Worm (Caenorhabditis elegans) whole organism, L3 larva: ENCODE data around the gene zfp-2.

Experiments used
- R02D3.7 ChIP-seq: fragments of 150-350 bp; optimal IDR thresholded peaks from 2 replicates; lab custom pipeline; 2014; ENCODE audit warnings: missing biosample characterization, missing genetic modification characterization
- ZK546.5 ChIP-seq: sonication (generic microtip); optimal IDR thresholded peaks from 2 replicates; lab custom pipeline; 2017; ENCODE audit warnings: missing biosample characterization, missing genetic modification characterization
- aly-2 ChIP-seq: fragments of 150-350 bp; optimal IDR thresholded peaks from 2 replicates; lab custom pipeline; 2014; ENCODE audit warnings: missing biosample characterization, missing genetic modification characterization
- ama-1 ChIP-seq: fragments of 150-350 bp; optimal IDR thresholded peaks from 2 replicates; lab custom pipeline; 2018
- ceh-16 ChIP-seq: sonication (generic microtip); optimal IDR thresholded peaks from 2 replicates; lab custom pipeline; 2017; ENCODE audit warnings: missing biosample characterization, missing genetic modification characterization
- ceh-28 ChIP-seq: fragments of 150-350 bp; optimal IDR thresholded peaks from 2 replicates; lab custom pipeline; 2014; ENCODE audit warnings: missing biosample characterization, missing genetic modification reagents, missing genetic modification characterization
- ceh-82 ChIP-seq: fragments of 150-350 bp; optimal IDR thresholded peaks from 2 replicates; lab custom pipeline; 2014; ENCODE audit warnings: missing biosample characterization, missing genetic modification characterization
- ceh-9 ChIP-seq: sonication (generic microtip); optimal IDR thresholded peaks from 2 replicates; lab custom pipeline; 2018; ENCODE audit warnings: missing biosample characterization, missing genetic modification characterization
- daf-12 ChIP-seq: fragments of 150-350 bp; optimal IDR thresholded peaks from 2 replicates; lab custom pipeline; 2014; ENCODE audit warnings: missing biosample characterization, missing genetic modification reagents, missing genetic modification characterization
- egl-5 ChIP-seq: fragments of 150-350 bp; optimal IDR thresholded peaks from 2 replicates; lab custom pipeline; 2017; ENCODE audit warnings: missing biosample characterization, missing genetic modification reagents, missing genetic modification characterization, inconsistent platforms
- elt-1 ChIP-seq: fragments of 150-350 bp; optimal IDR thresholded peaks from 2 replicates; lab custom pipeline; 2014; ENCODE audit warnings: missing biosample characterization, missing genetic modification characterization
- elt-2 ChIP-seq: sonication (generic microtip); optimal IDR thresholded peaks from 2 replicates; lab custom pipeline; 2016; ENCODE audit warnings: missing genetic modification reagents, mild to moderate bottlenecking, missing genetic modification characterization, missing compliant biosample characterization
- elt-3 ChIP-seq, 3 experiments: fragments of 150-350 bp in 1 of 3; sonication (generic microtip) in 2 of 3; optimal IDR thresholded peaks; 2 replicates in 2 of 3; 4 replicates in 1 of 3; lab custom pipeline; 2014 to 2017; ENCODE audit warnings: missing biosample characterization in 3 of 3, missing genetic modification characterization in 3 of 3
- eor-1 ChIP-seq, 2 experiments: fragments of 150-350 bp; optimal IDR thresholded peaks; 2 replicates each; lab custom pipeline; 2014 to 2018; ENCODE audit warnings: missing biosample characterization in 2 of 2, missing genetic modification characterization in 2 of 2
- fkh-2 ChIP-seq: fragments of 150-350 bp; optimal IDR thresholded peaks from 2 replicates; lab custom pipeline; 2014; ENCODE audit warnings: missing biosample characterization, missing genetic modification reagents, missing genetic modification characterization
- hmg-11 ChIP-seq: sonication (generic microtip); optimal IDR thresholded peaks from 2 replicates; lab custom pipeline; 2016; ENCODE audit warnings: missing genetic modification characterization, missing compliant biosample characterization
- jun-1 ChIP-seq: fragments of 150-350 bp; optimal IDR thresholded peaks from 2 replicates; lab custom pipeline; 2014; ENCODE audit warnings: missing biosample characterization, missing genetic modification reagents, missing genetic modification characterization
- lin-15B ChIP-seq: fragments of 150-350 bp; optimal IDR thresholded peaks from 2 replicates; lab custom pipeline; 2014; ENCODE audit warnings: missing biosample characterization, missing genetic modification characterization
- lin-39 ChIP-seq: fragments of 150-350 bp; optimal IDR thresholded peaks from 2 replicates; lab custom pipeline; 2018; ENCODE audit warnings: missing biosample characterization, missing genetic modification reagents, missing genetic modification characterization
- lsy-12 ChIP-seq: sonication (generic microtip); optimal IDR thresholded peaks from 2 replicates; lab custom pipeline; 2016; ENCODE audit warnings: mild to moderate bottlenecking, missing genetic modification characterization, missing compliant biosample characterization
- mdl-1 ChIP-seq: fragments of 150-350 bp; optimal IDR thresholded peaks from 2 replicates; lab custom pipeline; 2014; ENCODE audit warnings: missing biosample characterization, missing genetic modification characterization
- mml-1 ChIP-seq: fragments of 150-350 bp; sonication (generic microtip); optimal IDR thresholded peaks from 3 replicates; lab custom pipeline; 2014; ENCODE audit warnings: missing biosample characterization, missing genetic modification characterization
- nhr-11 ChIP-seq: fragments of 150-350 bp; optimal IDR thresholded peaks from 2 replicates; lab custom pipeline; 2014; ENCODE audit warnings: missing biosample characterization, missing genetic modification characterization
- nhr-12 ChIP-seq: fragments of 150-350 bp; optimal IDR thresholded peaks from 2 replicates; lab custom pipeline; 2014; ENCODE audit warnings: missing biosample characterization, missing genetic modification characterization
- nhr-23 ChIP-seq: fragments of 150-350 bp; optimal IDR thresholded peaks from 2 replicates; lab custom pipeline; 2014; ENCODE audit warnings: missing biosample characterization, missing genetic modification reagents, missing genetic modification characterization
- nhr-237 ChIP-seq: fragments of 150-350 bp; optimal IDR thresholded peaks from 2 replicates; lab custom pipeline; 2014; ENCODE audit warnings: missing biosample characterization, missing genetic modification characterization
- nhr-25 ChIP-seq: sonication (generic microtip); optimal IDR thresholded peaks from 2 replicates; lab custom pipeline; 2017; ENCODE audit warnings: missing biosample characterization, missing genetic modification characterization
- nhr-28 ChIP-seq: fragments of 150-350 bp; optimal IDR thresholded peaks from 2 replicates; lab custom pipeline; 2014; ENCODE audit warnings: missing biosample characterization, missing genetic modification characterization
- nhr-67 ChIP-seq: fragments of 150-350 bp; optimal IDR thresholded peaks from 2 replicates; lab custom pipeline; 2014; ENCODE audit warnings: missing biosample characterization, missing genetic modification characterization
- nhr-76 ChIP-seq: fragments of 150-350 bp; sonication (generic microtip); optimal IDR thresholded peaks from 5 replicates; lab custom pipeline; 2014; ENCODE audit warnings: missing biosample characterization, missing genetic modification characterization
- nhr-77 ChIP-seq: fragments of 150-350 bp; optimal IDR thresholded peaks from 2 replicates; lab custom pipeline; 2014; ENCODE audit warnings: missing biosample characterization, missing genetic modification characterization
- pqm-1 ChIP-seq: fragments of 150-350 bp; optimal IDR thresholded peaks from 2 replicates; lab custom pipeline; 2017; ENCODE audit warnings: missing biosample characterization, missing genetic modification characterization, inconsistent platforms
- skn-1 ChIP-seq: fragments of 150-350 bp; optimal IDR thresholded peaks from 2 replicates; lab custom pipeline; 2014; ENCODE audit warnings: missing biosample characterization, missing genetic modification characterization
- tbx-2 ChIP-seq: sonication (generic microtip); optimal IDR thresholded peaks from 2 replicates; lab custom pipeline; 2016; ENCODE audit warnings: mild to moderate bottlenecking, missing genetic modification characterization, missing compliant biosample characterization
- unc-39 ChIP-seq: sonication (generic microtip); optimal IDR thresholded peaks from 4 replicates; lab custom pipeline; 2017; ENCODE audit warnings: missing biosample characterization, missing genetic modification characterization
- unc-62 ChIP-seq: fragments of 150-350 bp; sonication (generic microtip); optimal IDR thresholded peaks from 4 replicates; lab custom pipeline; 2014; ENCODE audit warnings: missing biosample characterization, missing genetic modification reagents, missing genetic modification characterization
- zag-1 ChIP-seq: fragments of 150-350 bp; optimal IDR thresholded peaks from 2 replicates; lab custom pipeline; 2014; ENCODE audit warnings: missing biosample characterization, missing genetic modification characterization
- ztf-4 ChIP-seq: fragments of 150-350 bp; optimal IDR thresholded peaks from 2 replicates; lab custom pipeline; 2014; ENCODE audit warnings: missing biosample characterization, missing genetic modification characterization

The zfp-2 gene

ce11 chrII:9540723-9541122 is 16.7 kb upstream of the zfp-2 start, which contains the start of gene sra-3:
TSS of gene sra-3 (minus strand) at chrII:9540823.
- no peak for TF ChIP-seq ama-1
- TF ChIP-seq nhr-76 = no peak
- TF ChIP-seq zag-1 (tag; lab: Kevin White, UChicago) = no peak
- no peak for TF ChIP-seq ceh-16 (tag; lab: Kevin White, UChicago)
- TF ChIP-seq pqm-1 = no peak
- TF ChIP-seq lsy-12 = no peak
- TF ChIP-seq hmg-11 (tag; lab: Kevin White, UChicago) = no peak
- TF ChIP-seq mml-1 (tag; lab: Kevin White, UChicago) = no peak
- TF ChIP-seq mdl-1 (tag; lab: Kevin White, UChicago) = no peak
- no peak for TF ChIP-seq elt-2
- TF ChIP-seq elt-3 (tag; optimal IDR thresholded peaks at IDR 0.05; lab: Kevin White, UChicago) = no peak
- TF ChIP-seq nhr-25 (tag; lab: Kevin White, UChicago) = no peak
- no peak for TF ChIP-seq nhr-77 (tag; lab: Kevin White, UChicago)
- no peak for TF ChIP-seq ceh-82
- TF ChIP-seq nhr-23 (tag; lab: Kevin White, UChicago) = no peak
- no peak for TF ChIP-seq unc-39 (tag; lab: Kevin White, UChicago)
- no peak for TF ChIP-seq nhr-28 (tag; lab: Kevin White, UChicago)
- TF ChIP-seq nhr-11 (tag; lab: Kevin White, UChicago) = no peak
- TF ChIP-seq lin-15B (tag; lab: Kevin White, UChicago) = no peak
- TF ChIP-seq elt-1 (tag; lab: Kevin White, UChicago) = no peak

ce11 chrII:9542785-9543184 is 14.7 kb upstream of the zfp-2 start, which contains the start of gene sra-4:
TSS of gene sra-4 (minus strand) at chrII:9542885.
- TF ChIP-seq tbx-2 (no peak), nhr-237 (tag; lab: Kevin White, UChicago) (no peak), zag-1 (tag; lab: Kevin White, UChicago) (no peak), R02D3.7 (tag; lab: Kevin White, UChicago) (no peak), nhr-23 (tag; lab: Kevin White, UChicago) (no peak), daf-12 (tag; lab: Kevin White, UChicago) (no peak), nhr-67 (tag; lab: Kevin White, UChicago) (no peak), mml-1 (tag; lab: Kevin White, UChicago) (no peak), ama-1 (no peak), ztf-4 (tag; lab: Kevin White, UChicago) (no peak), nhr-12 (tag; lab: Kevin White, UChicago) (no peak), jun-1 (tag; lab: Kevin White, UChicago) (no peak), ceh-82 (no peak), ceh-9 (tag; lab: Kevin White, UChicago) (no peak), unc-62 (no peak), elt-1 (tag; lab: Kevin White, UChicago) (no peak), ceh-28 (tag; lab: Kevin White, UChicago) (no peak)

ce11 chrII:9544386-9544785 is 13.1 kb upstream of the zfp-2 start, which contains the start of gene sra-7:
TSS of gene sra-7 (plus strand) at chrII:9544686.
- TF ChIP-seq skn-1 (tag; lab: Kevin White, UChicago) (no peak), ZK546.5 (tag; lab: Kevin White, UChicago) (no peak), nhr-77 (tag; lab: Kevin White, UChicago) (no peak), mdl-1 (tag; lab: Kevin White, UChicago) (no peak), unc-39 (tag; lab: Kevin White, UChicago) (no peak), ceh-82 (no peak), ceh-28 (tag; lab: Kevin White, UChicago) (no peak), hmg-11 (tag; lab: Kevin White, UChicago) (no peak), unc-62 (no peak), ceh-16 (tag; lab: Kevin White, UChicago) (no peak), fkh-2 (no peak), eor-1 (tag; optimal IDR thresholded peaks at IDR 0.05; lab: Kevin White, UChicago) (no peak)

- no peak for TF ChIP-seq elt-1 (tag; lab: Kevin White, UChicago)
- TF ChIP-seq jun-1 (tag; lab: Kevin White, UChicago) = no peak
- no peak for TF ChIP-seq eor-1 (tag; optimal IDR thresholded peaks at IDR 0.05; lab: Kevin White, UChicago)
- no peak for TF ChIP-seq lin-39 (tag; lab: Kevin White, UChicago)
- TF ChIP-seq egl-5 (tag; lab: Kevin White, UChicago) = no peak
- no peak for TF ChIP-seq nhr-237 (tag; lab: Kevin White, UChicago)
- no peak for TF ChIP-seq mdl-1 (tag; lab: Kevin White, UChicago)
- no peak for TF ChIP-seq ceh-82
- TF ChIP-seq aly-2 (tag; lab: Kevin White, UChicago) = no peak
- TF ChIP-seq elt-3 (tag; optimal IDR thresholded peaks at IDR 0.05; lab: Kevin White, UChicago) = no peak
- TF ChIP-seq skn-1 (tag; lab: Kevin White, UChicago) = no peak
- TF ChIP-seq mml-1 (tag; lab: Kevin White, UChicago) = no peak
- TF ChIP-seq nhr-28 (tag; lab: Kevin White, UChicago) = no peak
Observed at ce11 chrII:9550718-9551117, 6.7 kb upstream of the zfp-2 start, which contains the start of gene sra-6. TSS of gene sra-6 (minus strand) at chrII:9550818.
